Fruit fly (Drosophila melanogaster): ENCODE results near the gene Rac1.

DNA sequence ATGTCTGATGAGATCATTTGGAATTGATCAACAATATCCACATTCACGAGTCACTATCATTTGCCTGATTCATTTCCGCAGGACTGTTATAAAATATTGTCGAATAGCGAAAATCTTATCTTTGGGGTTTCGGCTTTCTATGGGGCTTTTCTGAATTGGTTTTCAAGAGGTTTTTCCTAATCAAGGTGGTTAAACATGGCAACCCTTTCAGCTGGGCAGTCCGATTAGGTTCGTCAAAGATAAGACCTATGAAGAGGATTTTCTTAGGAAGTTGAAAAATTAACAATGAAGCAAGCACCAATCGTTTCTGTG, 23.1 kb upstream of the Rac1 start:
- no peak for TF ChIP-seq Pif1A (GFP tag; optimal IDR thresholded peaks at IDR 0.05)
- TF ChIP-seq Ets98B (GFP tag; IDR thresholded peaks at IDR 0.05) = no peak
- TF ChIP-seq fd96Ca (GFP tag; IDR thresholded peaks at IDR 0.05) = no peak
- no peak for TF ChIP-seq CG17806 (tag; optimal IDR thresholded peaks at IDR 0.05)
- TF ChIP-seq CG32121 (GFP tag; IDR thresholded peaks at IDR 0.05) = no peak
- TF ChIP-seq CG9948 (tag; optimal IDR thresholded peaks at IDR 0.05) = no peak
- no peak for TF ChIP-seq CG34367 (tag; optimal IDR thresholded peaks at IDR 0.05)
- no peak for TF ChIP-seq CG15710 (tag; optimal IDR thresholded peaks at IDR 0.05)
